Worm (Caenorhabditis elegans): ENCODE measurements around the gene snap-1.

DNA sequence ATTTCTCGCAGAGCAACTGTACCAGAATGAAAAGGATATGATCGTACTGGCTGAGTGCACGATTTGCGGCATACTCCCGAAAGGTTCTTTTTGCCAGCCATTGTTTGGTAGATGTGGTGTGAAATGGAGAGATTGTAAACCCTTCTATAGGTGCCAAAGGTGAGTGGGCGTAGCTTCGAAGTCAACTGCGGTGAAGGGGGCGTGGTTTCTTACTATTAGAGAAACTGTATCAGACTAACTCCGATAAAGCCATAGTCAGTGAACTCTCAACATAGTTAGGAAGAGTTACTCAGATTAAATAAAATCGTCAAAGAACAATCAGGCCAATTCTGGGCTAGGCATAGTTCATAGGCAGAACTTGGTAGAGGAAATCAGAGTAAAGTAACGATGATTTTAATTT, 46.9 kb downstream of the snap-1 start, which contains the start of gene F20D6.9:
- TF ChIP-seq dao-5 (tag; optimal IDR thresholded peaks at IDR 0.05) (no peak), him-1 (tag; optimal IDR thresholded peaks at IDR 0.05) (no peak), W03F9.2 (tag; optimal IDR thresholded peaks at IDR 0.05) (no peak)
